Worm (Caenorhabditis elegans): ENCODE results near the gene Y39B6A.43.

DNA sequence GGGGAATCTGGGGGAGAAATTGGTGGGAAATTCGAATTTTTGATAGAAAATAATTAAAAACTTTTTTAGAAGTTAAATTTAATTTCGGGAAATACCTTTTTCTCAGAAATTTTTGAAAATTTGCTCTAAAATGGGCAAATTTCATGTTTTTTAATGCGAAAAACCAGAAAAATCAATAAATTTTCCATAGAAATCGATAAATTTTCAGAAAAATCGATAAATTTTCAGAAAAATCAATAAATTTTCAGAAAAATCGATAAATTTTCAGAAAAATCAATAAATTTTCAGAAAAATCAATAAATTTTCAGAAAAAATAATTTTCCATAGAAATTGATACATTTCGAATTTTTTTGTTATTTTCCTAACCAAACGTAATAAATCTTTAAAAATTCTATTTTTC lies 18.5 kb upstream of the Y39B6A.43 start:
- TF ChIP-seq hlh-30 (tag; optimal IDR thresholded peaks at IDR 0.05; ENCODE audit: insufficient read depth) (no peak), aha-1 (tag) (no peak), ceh-28 (tag; optimal IDR thresholded peaks at IDR 0.05) (peak; percentile 71), ceh-32 (tag; optimal IDR thresholded peaks at IDR 0.05; ENCODE audit: poor library complexity) (no peak), lin-39 (tag; optimal IDR thresholded peaks at IDR 0.05) (no peak), pqm-1 (tag; optimal IDR thresholded peaks at IDR 0.05) (no peak)

Data from whole organism, L4 larva.